Fruit fly (Drosophila melanogaster) whole organism, adult: ENCODE data around the gene CG3368.

Experiments
- CG11617 ChIP-seq: fragments of 200-800 bp; sonication (Bioruptor generic); optimal IDR thresholded peaks from 2 replicates; lab custom pipeline; 2017; ENCODE audit warnings: mild to moderate bottlenecking, missing biosample characterization, missing genetic modification reagents, missing genetic modification characterization
- CG12768 ChIP-seq: fragments of 200-800 bp; sonication (Bioruptor generic); optimal IDR thresholded peaks from 2 replicates; lab custom pipeline; 2017; ENCODE audit warnings: missing biosample characterization, missing genetic modification characterization, mild to moderate bottlenecking, moderate library complexity, missing genetic modification reagents
- CG14711 ChIP-seq: fragments of 200-800 bp; sonication (Bioruptor generic); optimal IDR thresholded peaks from 2 replicates; lab custom pipeline; 2018; ENCODE audit warnings: missing biosample characterization, mild to moderate bottlenecking, missing genetic modification characterization, moderate library complexity
- CG1620 ChIP-seq: fragments of 200-800 bp; sonication (Bioruptor generic); optimal IDR thresholded peaks from 2 replicates; lab custom pipeline; 2016; ENCODE audit warnings: missing biosample characterization, missing genetic modification characterization
- CG33017 ChIP-seq: fragments of 200-800 bp; sonication (Bioruptor generic); optimal IDR thresholded peaks from 2 replicates; lab custom pipeline; 2018; ENCODE audit warnings: missing biosample characterization, mild to moderate bottlenecking, missing genetic modification characterization, moderate library complexity
- CG5204 ChIP-seq: fragments of 200-800 bp; sonication (Bioruptor generic); optimal IDR thresholded peaks from 2 replicates; lab custom pipeline; 2016; ENCODE audit warnings: missing biosample characterization, missing genetic modification characterization
- CG7045 ChIP-seq: fragments of 200-800 bp; sonication (Bioruptor generic); optimal IDR thresholded peaks from 2 replicates; lab custom pipeline; 2017; ENCODE audit warnings: missing biosample characterization, mild to moderate bottlenecking, missing genetic modification characterization
- CG7101 ChIP-seq: fragments of 200-800 bp; sonication (Bioruptor generic); optimal IDR thresholded peaks from 2 replicates; lab custom pipeline; 2018; ENCODE audit warnings: missing biosample characterization, mild to moderate bottlenecking, missing genetic modification characterization, moderate library complexity
- Clk ChIP-seq: fragments of 200-800 bp; sonication (Bioruptor generic); optimal IDR thresholded peaks from 2 replicates; lab custom pipeline; 2017; ENCODE audit warnings: missing biosample characterization, missing genetic modification characterization
- Crg-1 ChIP-seq: fragments of 200-800 bp; sonication (Bioruptor generic); optimal IDR thresholded peaks from 2 replicates; lab custom pipeline; 2016; ENCODE audit warnings: missing biosample characterization, missing genetic modification characterization
- Hr96 ChIP-seq: fragments of 200-800 bp; sonication (Bioruptor generic); optimal IDR thresholded peaks from 2 replicates; lab custom pipeline; 2016; ENCODE audit warnings: missing biosample characterization, missing genetic modification characterization
- Mnt ChIP-seq: fragments of 200-800 bp; sonication (Bioruptor generic); optimal IDR thresholded peaks from 2 replicates; lab custom pipeline; 2016; ENCODE audit warnings: missing biosample characterization, mild to moderate bottlenecking, missing genetic modification characterization
- bab1 ChIP-seq: fragments of 200-800 bp; sonication (Bioruptor generic); optimal IDR thresholded peaks from 3 replicates; lab custom pipeline; 2019; ENCODE audit warnings: missing biosample characterization, mild to moderate bottlenecking, missing genetic modification characterization, moderate library complexity
- cic ChIP-seq: fragments of 200-800 bp; sonication (Bioruptor generic); optimal IDR thresholded peaks from 2 replicates; lab custom pipeline; 2017; ENCODE audit warnings: missing biosample characterization, mild to moderate bottlenecking, missing genetic modification characterization, moderate library complexity
- cnc ChIP-seq, 2 experiments: fragments of >200 bp; optimal IDR thresholded peaks; 2 replicates each; lab custom pipeline; 2017
- kay ChIP-seq: fragments of 200-800 bp; sonication (Bioruptor generic); peaks from one replicate; lab custom pipeline; 2016; ENCODE audit warnings: missing biosample characterization, missing genetic modification characterization, borderline replicate concordance
- ovo ChIP-seq: fragments of 200-800 bp; sonication (Bioruptor generic); optimal IDR thresholded peaks from 2 replicates; lab custom pipeline; 2016; ENCODE audit warnings: missing biosample characterization, missing genetic modification characterization
- pad ChIP-seq: fragments of 200-800 bp; sonication (Bioruptor generic); optimal IDR thresholded peaks from 3 replicates; lab custom pipeline; 2017; ENCODE audit warnings: missing biosample characterization, missing genetic modification characterization, mild to moderate bottlenecking, moderate library complexity, missing genetic modification reagents
- tj ChIP-seq: fragments of 200-800 bp; sonication (Bioruptor generic); optimal IDR thresholded peaks from 3 replicates; lab custom pipeline; 2017; ENCODE audit warnings: missing biosample characterization, mild to moderate bottlenecking, missing genetic modification characterization, moderate library complexity
- toe ChIP-seq: fragments of 200-800 bp; sonication (Bioruptor generic); optimal IDR thresholded peaks from 2 replicates; lab custom pipeline; 2016; ENCODE audit warnings: missing biosample characterization, missing genetic modification characterization

Gene CG3368

DNA sequence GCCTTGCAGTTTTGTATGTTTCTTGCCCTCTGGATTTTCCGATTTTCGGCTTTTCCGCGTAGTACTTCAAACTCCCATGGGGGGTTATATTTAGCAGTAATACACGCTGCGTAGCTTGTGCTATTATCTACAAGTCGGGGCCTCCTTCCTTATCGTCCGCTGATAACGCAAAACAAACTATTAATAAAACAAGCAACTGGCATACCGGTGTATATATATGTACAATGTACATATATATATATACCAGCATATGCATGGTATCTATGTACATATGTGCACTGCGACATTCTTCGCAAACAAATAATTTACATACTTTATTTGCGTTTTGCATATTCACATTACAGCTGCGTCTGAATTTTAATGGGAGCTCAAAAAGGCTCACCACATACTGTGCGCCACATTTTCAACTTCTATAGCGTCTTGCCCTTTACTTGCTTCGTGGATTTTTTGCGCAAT lies 29.6 kb upstream of the CG3368 start:
- peak; percentile 21 for TF ChIP-seq CG14711 (tag; lab: Kevin White, UChicago)
- no peak for TF ChIP-seq tj (GFP tag; lab: Kevin White, UChicago)
- peak; percentile 32 for TF ChIP-seq CG33017 (tag; lab: Kevin White, UChicago)
- no peak for TF ChIP-seq bab1 (GFP tag; lab: Kevin White, UChicago)
- no peak for TF ChIP-seq CG7101 (tag; lab: Kevin White, UChicago)
- no peak for TF ChIP-seq kay
- TF ChIP-seq Crg-1: no peak
- TF ChIP-seq CG11617 (GFP tag; lab: Kevin White, UChicago): no peak
- no peak for TF ChIP-seq CG1620 (GFP tag; lab: Kevin White, UChicago)
- TF ChIP-seq toe (GFP tag; lab: Kevin White, UChicago): no peak
- TF ChIP-seq pad (GFP tag; lab: Kevin White, UChicago): no peak
- TF ChIP-seq Clk (GFP tag; lab: Kevin White, UChicago): no peak
- no peak for TF ChIP-seq CG7045 (GFP tag; lab: Kevin White, UChicago)
- TF ChIP-seq CG5204: no peak

DNA sequence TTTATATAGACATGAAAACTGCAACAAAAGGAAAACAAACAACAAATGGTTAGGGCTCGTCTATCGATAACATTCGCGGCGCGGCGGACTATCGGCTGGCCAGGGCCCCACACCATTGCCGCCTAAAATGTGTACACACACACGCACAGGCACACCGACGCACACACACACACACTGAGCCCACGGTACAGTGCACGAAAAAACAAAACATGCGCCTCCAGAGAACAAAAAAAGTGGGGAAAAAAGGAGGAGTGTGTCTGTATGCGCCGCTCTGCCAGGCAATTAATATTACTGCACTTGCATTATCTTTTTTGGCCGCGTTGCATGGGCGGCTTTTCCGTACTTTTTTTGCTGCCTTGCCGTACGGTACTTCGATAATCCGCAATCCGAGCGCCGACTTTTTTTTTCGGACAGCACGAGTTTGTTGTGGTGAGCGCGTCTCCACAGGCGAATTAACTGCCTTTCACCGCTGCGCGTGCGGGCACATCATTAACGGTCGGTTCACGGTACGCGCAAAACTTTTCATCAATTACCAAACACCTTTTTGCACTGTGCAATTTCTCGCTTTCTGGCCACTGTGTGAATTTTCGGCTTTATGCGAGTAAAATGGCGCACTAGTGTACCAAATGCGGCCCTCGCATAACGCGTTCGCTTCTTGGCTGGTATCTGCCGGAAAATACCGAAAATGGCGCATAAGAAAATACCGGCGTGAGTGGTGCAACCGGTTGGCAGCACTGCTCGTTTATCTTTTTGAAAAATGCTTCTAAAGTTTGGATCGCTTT lies 20.0 kb upstream of the CG3368 start, which contains the start of gene woc:
woc (minus strand) TSS at position 622 of the 782 bp plus-strand sequence.
- TF ChIP-seq CG12768 (GFP tag; lab: Kevin White, UChicago) (peak; percentile 66), ovo (peak; percentile 74), pad (GFP tag; lab: Kevin White, UChicago) (peak; percentile 58), Crg-1 (no peak), CG14711 (tag; lab: Kevin White, UChicago) (peak; percentile 2), toe (GFP tag; lab: Kevin White, UChicago) (no peak), Clk (GFP tag; lab: Kevin White, UChicago) (no peak), cnc (optimal IDR thresholded peaks at IDR 0.05; lab: Kevin White, UChicago) (no peak), CG7045 (GFP tag; lab: Kevin White, UChicago) (peak; percentile 55), CG5204 (no peak), CG1620 (GFP tag; lab: Kevin White, UChicago) (no peak), bab1 (GFP tag; lab: Kevin White, UChicago) (peak; percentile 29), cic (GFP tag; lab: Kevin White, UChicago) (peak; percentile 39), CG11617 (GFP tag; lab: Kevin White, UChicago) (peak; percentile 79), Mnt (GFP tag; lab: Kevin White, UChicago) (peak; percentile 68), CG33017 (tag; lab: Kevin White, UChicago) (peak; percentile 56), CG7101 (tag; lab: Kevin White, UChicago) (peak; percentile 39), kay (no peak), tj (GFP tag; lab: Kevin White, UChicago) (peak; percentile 63), Hr96 (GFP tag; lab: Kevin White, UChicago) (peak; percentile 79)

DNA sequence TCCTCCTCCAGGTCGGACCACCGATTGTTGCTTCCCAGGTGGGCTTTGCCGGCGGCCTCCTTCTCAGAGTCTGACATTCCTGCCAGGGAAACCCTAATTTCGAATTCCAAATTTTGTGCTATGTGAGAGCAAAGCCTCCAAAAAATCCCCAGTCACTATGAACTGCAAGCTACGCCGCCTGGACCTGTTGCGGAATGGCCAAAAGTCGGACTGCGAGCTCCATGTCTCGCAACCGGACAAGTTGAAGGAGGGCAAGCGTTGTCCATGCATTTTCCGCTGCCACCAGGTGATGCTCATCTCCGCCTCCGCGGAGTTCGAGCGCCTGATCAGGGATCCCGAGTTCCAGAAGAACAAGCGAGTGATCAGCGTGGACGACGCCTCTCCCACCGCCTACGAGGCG lies 18.2 kb upstream of the CG3368 start, which contains the start of the genes CG14262 and CG14260:
CG14262 (minus strand) TSS at position 101 of the 400 bp plus-strand sequence.
CG14260 (plus strand) TSS at position 128 of the 400 bp plus-strand sequence.
- TF ChIP-seq CG7045 (GFP tag; lab: Kevin White, UChicago) (no peak), Mnt (GFP tag; lab: Kevin White, UChicago) (no peak), CG7101 (tag; lab: Kevin White, UChicago) (no peak), CG33017 (tag; lab: Kevin White, UChicago) (no peak), bab1 (GFP tag; lab: Kevin White, UChicago) (no peak), CG11617 (GFP tag; lab: Kevin White, UChicago) (no peak), CG5204 (no peak), cic (GFP tag; lab: Kevin White, UChicago) (no peak), pad (GFP tag; lab: Kevin White, UChicago) (no peak), toe (GFP tag; lab: Kevin White, UChicago) (no peak), CG14711 (tag; lab: Kevin White, UChicago) (no peak), kay (no peak), tj (GFP tag; lab: Kevin White, UChicago) (no peak)

DNA sequence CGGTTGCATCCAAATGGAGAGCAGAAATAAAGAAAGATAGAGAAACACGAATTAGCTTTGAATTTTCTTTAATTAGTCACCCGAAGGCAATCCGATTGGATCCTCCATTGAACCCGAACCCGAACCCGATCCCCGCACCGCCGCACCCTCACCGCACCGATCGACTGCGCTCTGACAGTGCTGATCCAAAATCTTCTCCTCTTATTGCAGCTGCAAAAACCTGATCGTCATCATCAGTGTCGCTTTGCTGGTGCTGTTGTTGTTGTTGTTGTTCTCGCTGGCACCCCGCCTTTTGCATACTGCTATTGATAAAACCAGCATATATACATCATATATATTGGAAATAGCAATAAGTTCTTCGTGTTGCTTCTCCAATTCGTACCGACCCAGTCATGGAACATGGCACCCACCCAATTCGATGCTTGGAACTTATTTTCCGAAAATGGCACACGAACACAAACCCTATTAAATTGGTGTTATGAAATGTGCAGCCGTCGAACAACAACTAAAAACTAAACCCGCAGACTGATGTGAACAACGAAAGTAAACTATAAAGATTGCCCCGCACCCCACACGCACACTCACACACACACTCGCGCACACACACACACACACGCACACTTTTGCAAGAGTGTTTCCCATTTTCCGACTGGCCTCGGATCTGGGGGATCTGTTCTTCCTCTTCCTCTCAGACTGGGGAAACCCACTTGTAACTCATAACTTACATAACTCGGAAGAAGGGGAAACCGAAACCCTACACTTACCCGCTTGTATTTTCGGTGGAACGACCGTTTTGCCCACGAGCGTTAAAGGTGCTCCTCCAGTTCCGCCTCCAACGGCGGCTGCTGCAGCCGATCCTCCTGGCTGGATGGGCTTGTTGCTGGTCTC lies 13.0 kb upstream of the CG3368 start:
- TF ChIP-seq pad (GFP tag; lab: Kevin White, UChicago) (peak; percentile 7), cnc (optimal IDR thresholded peaks at IDR 0.05; lab: Kevin White, UChicago) (peak in 1 of 2 experiments; percentile 36), cic (GFP tag; lab: Kevin White, UChicago) (peak; percentile 13), CG12768 (GFP tag; lab: Kevin White, UChicago) (no peak), tj (GFP tag; lab: Kevin White, UChicago) (peak; percentile 38), CG5204 (no peak)

DNA sequence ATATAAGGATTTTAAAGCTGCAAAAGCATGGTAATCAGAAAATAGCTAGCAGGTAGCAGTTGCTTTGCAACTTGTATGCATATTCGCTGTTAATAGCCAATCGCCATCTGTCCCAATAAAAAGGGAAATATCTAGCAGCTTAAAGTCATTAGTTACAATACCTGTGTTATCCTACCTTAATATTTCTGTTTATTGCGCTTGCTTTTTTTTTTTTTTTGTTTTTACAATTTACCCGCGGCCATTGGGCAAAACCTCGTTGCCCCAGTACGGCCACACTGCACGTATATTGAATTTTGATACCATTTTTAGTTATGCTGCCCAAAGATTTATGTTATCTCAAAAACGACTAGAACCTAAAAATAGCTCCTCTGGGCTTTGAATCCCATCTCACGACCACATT lies 11.3 kb upstream of the CG3368 start:
- TF ChIP-seq pad (GFP tag; lab: Kevin White, UChicago) (no peak), CG7101 (tag; lab: Kevin White, UChicago) (no peak), CG33017 (tag; lab: Kevin White, UChicago) (no peak), ovo (no peak), cic (GFP tag; lab: Kevin White, UChicago) (no peak), toe (GFP tag; lab: Kevin White, UChicago) (no peak)
